Fruit fly (Drosophila melanogaster): Measurements from ENCODE around the gene CG15743.

CG15743 gene

dm6 chrX:13274429-13275095, 10.9 kb upstream of the CG15743 start (continued):
- TF ChIP-seq ewg (GFP tag; optimal IDR thresholded peaks at IDR 0.05) (peak; percentile 7), zen2 (GFP tag; IDR thresholded peaks at IDR 0.05; ENCODE audit: partially characterized antibody) (no peak), Hr3 (GFP tag; optimal IDR thresholded peaks at IDR 0.05) (peak; percentile 21), Fer2 (tag; optimal IDR thresholded peaks at IDR 0.05) (peak; percentile 10), CG34224 (GFP tag; IDR thresholded peaks at IDR 0.05; ENCODE audit: partially characterized antibody) (no peak), ci (GFP tag; IDR thresholded peaks at IDR 0.05) (no peak), ttk (GFP tag; IDR thresholded peaks at IDR 0.05) (no peak), CG15514 (GFP tag; optimal IDR thresholded peaks at IDR 0.05) (no peak), bcd (GFP tag; optimal IDR thresholded peaks at IDR 0.05) (peak; percentile 34), tgo (GFP tag; IDR thresholded peaks at IDR 0.05) (peak; percentile 65), Lhr (GFP tag; optimal IDR thresholded peaks at IDR 0.05) (no peak), CG11504 (tag; optimal IDR thresholded peaks at IDR 0.05) (peak; percentile 78), CG10565 (GFP tag; optimal IDR thresholded peaks at IDR 0.05) (no peak), twi (tag; optimal IDR thresholded peaks at IDR 0.05) (peak; percentile 58), MESR4 (GFP tag; optimal IDR thresholded peaks at IDR 0.05) (no peak), kah (GFP tag; optimal IDR thresholded peaks at IDR 0.05) (no peak), CG14965 (GFP tag; optimal IDR thresholded peaks at IDR 0.05; ENCODE audit: borderline replicate concordance) (no peak), CG10267 (tag; optimal IDR thresholded peaks at IDR 0.05) (peak; percentile 63), E2f1 (GFP tag; IDR thresholded peaks at IDR 0.05) (peak; percentile 70), Ravus (GFP tag; IDR thresholded peaks at IDR 0.05) (no peak), Sox100B (GFP tag; optimal IDR thresholded peaks at IDR 0.05) (peak; percentile 76), Hmx (GFP tag; optimal IDR thresholded peaks at IDR 0.05) (no peak), ab (GFP tag; optimal IDR thresholded peaks at IDR 0.05) (no peak), fu2 (GFP tag; optimal IDR thresholded peaks at IDR 0.05) (no peak), chn (GFP tag; optimal IDR thresholded peaks at IDR 0.05) (no peak), CrebB (tag; optimal IDR thresholded peaks at IDR 0.05) (no peak), CG6254 (GFP tag; optimal IDR thresholded peaks at IDR 0.05) (peak; percentile 25), tin (GFP tag; optimal IDR thresholded peaks at IDR 0.05) (peak; percentile 32), CG5953 (GFP tag; IDR thresholded peaks at IDR 0.05) (0 out of 2 replicates have a peak, but pooled peaks have one; percentile 33), HLH3B (GFP tag; IDR thresholded peaks at IDR 0.05) (peak; percentile 42; the same call in 1 of the 2 replicates), Camta (GFP tag; optimal IDR thresholded peaks at IDR 0.05) (peak; percentile 20), CG42726 (GFP tag; IDR thresholded peaks at IDR 0.05; ENCODE audit: partially characterized antibody) (no peak), D19A (tag; optimal IDR thresholded peaks at IDR 0.05) (peak; percentile 76), CG18476 (GFP tag; optimal IDR thresholded peaks at IDR 0.05) (peak; percentile 48), CG10274 (GFP tag; optimal IDR thresholded peaks at IDR 0.05) (no peak), Eip74EF (GFP tag; optimal IDR thresholded peaks at IDR 0.05) (peak in 1 of 2 experiments; percentile 59), CG12769 (tag; optimal IDR thresholded peaks at IDR 0.05) (no peak), CG13624 (GFP tag; optimal IDR thresholded peaks at IDR 0.05) (peak; percentile 0), CG6175 (GFP tag; IDR thresholded peaks at IDR 0.05) (no peak), lov (optimal IDR thresholded peaks at IDR 0.05) (no peak), lov (GFP tag; IDR thresholded peaks at IDR 0.05) (no peak), grau (tag; optimal IDR thresholded peaks at IDR 0.05) (peak; percentile 76), Blimp-1 (GFP tag; optimal IDR thresholded peaks at IDR 0.05) (peak; percentile 71), mirr (GFP tag; optimal IDR thresholded peaks at IDR 0.05) (no peak), CG4617 (GFP tag; optimal IDR thresholded peaks at IDR 0.05; ENCODE audit: borderline replicate concordance) (no peak), CG31441 (GFP tag; IDR thresholded peaks at IDR 0.05) (peak; percentile 70), D19B (GFP tag; optimal IDR thresholded peaks at IDR 0.05) (no peak), nerfin-1 (tag; optimal IDR thresholded peaks at IDR 0.05) (peak; percentile 59), CG9876 (GFP tag; optimal IDR thresholded peaks at IDR 0.05) (no peak)

Data from whole organism, embryonic.